Fruit fly (Drosophila melanogaster): ENCODE data around the gene CG31156.

The CG31156 gene

DNA sequence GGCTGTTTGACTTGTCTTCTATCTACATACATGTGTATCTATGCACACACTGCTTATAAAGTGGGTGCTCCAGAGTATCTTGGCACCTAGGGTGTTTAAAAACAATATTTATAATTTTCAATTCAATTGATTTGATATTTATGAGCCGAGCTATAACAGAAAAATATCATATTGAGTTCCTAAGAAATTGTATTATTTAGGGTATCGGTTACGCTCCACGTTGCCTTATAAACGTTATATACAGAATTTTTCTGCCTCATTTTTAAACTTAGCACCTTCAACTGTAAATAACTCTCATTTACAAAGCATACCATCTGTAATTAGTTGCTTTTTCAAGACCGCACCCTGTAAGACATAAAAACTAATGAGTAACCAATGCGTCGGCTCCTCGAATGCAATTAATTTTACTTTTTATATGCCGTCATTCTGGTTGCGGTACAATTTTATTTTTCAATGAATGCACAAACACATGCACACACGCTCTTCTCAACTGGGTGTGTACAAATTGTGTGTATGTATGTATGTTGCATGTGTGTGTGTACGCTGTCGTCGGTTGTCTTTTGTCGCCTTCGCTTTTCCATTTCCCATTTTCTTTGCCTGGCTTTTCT lies 22.7 kb downstream of the CG31156 start (continued):
- TF ChIP-seq CG15073 (GFP tag; optimal IDR thresholded peaks at IDR 0.05) (no peak), shn (GFP tag; optimal IDR thresholded peaks at IDR 0.05) (peak; percentile 52), CG14710 (tag; optimal IDR thresholded peaks at IDR 0.05) (peak; percentile 79), CG11504 (tag; optimal IDR thresholded peaks at IDR 0.05) (peak; percentile 73), Dll (GFP tag; IDR thresholded peaks at IDR 0.05; ENCODE audit: partially characterized antibody) (no peak), crp (GFP tag; optimal IDR thresholded peaks at IDR 0.05) (no peak), YL-1 (GFP tag; optimal IDR thresholded peaks at IDR 0.05) (no peak), gfzf (GFP tag; optimal IDR thresholded peaks at IDR 0.05) (no peak), GATAe (GFP tag; conservative IDR thresholded peaks at IDR 0.05) (no peak), CG7839 (tag; optimal IDR thresholded peaks at IDR 0.05) (peak; percentile 71), CG17361 (GFP tag; IDR thresholded peaks at IDR 0.05) (peak; percentile 88), Mes4 (GFP tag; optimal IDR thresholded peaks at IDR 0.05) (peak; percentile 40), Dref (GFP tag; IDR thresholded peaks at IDR 0.05) (no peak), CG13894 (tag; optimal IDR thresholded peaks at IDR 0.05) (no peak), her (GFP tag; optimal IDR thresholded peaks at IDR 0.05) (no peak), CG8290 (GFP tag; optimal IDR thresholded peaks at IDR 0.05) (peak; percentile 52), CG8290 (tag; optimal IDR thresholded peaks at IDR 0.05) (peak in 1 of 2 experiments; percentile 21), otp (GFP tag; IDR thresholded peaks at IDR 0.05) (0 out of 3 replicates have a peak, but pooled peaks have one; percentile 10), en (GFP tag; optimal IDR thresholded peaks at IDR 0.05) (peak; percentile 13), Bteb2 (GFP tag; optimal IDR thresholded peaks at IDR 0.05) (no peak), ERR (GFP tag; optimal IDR thresholded peaks at IDR 0.05) (no peak), CG16779 (GFP tag; IDR thresholded peaks at IDR 0.05) (no peak), sd (tag; optimal IDR thresholded peaks at IDR 0.05) (no peak), CG11560 (tag; IDR thresholded peaks at IDR 0.05) (no peak), CG12155 (GFP tag; optimal IDR thresholded peaks at IDR 0.05) (peak; percentile 13), danr (GFP tag; IDR thresholded peaks at IDR 0.05) (no peak), mld (GFP tag; IDR thresholded peaks at IDR 0.05; ENCODE audit: partially characterized antibody) (no peak), CG9215 (GFP tag; IDR thresholded peaks at IDR 0.05) (no peak), scrt (GFP tag; optimal IDR thresholded peaks at IDR 0.05) (no peak), CG17568 (GFP tag; optimal IDR thresholded peaks at IDR 0.05) (no peak), ftz-f1 (GFP tag; optimal IDR thresholded peaks at IDR 0.05) (no peak), bsh (GFP tag; optimal IDR thresholded peaks at IDR 0.05) (peak; percentile 50 to 70), chm (GFP tag; IDR thresholded peaks at IDR 0.05) (peak; percentile 20; the same call in 1 of the 2 replicates), fd96Cb (tag; optimal IDR thresholded peaks at IDR 0.05) (peak; percentile 79), croc (GFP tag; conservative IDR thresholded peaks at IDR 0.05) (peak; percentile 62), CG3163 (GFP tag; optimal IDR thresholded peaks at IDR 0.05) (no peak), lab (GFP tag; optimal IDR thresholded peaks at IDR 0.05) (peak; percentile 26), pum (GFP tag; optimal IDR thresholded peaks at IDR 0.05) (peak; percentile 47), Hr39 (optimal IDR thresholded peaks at IDR 0.05) (no peak), Lim3 (GFP tag; IDR thresholded peaks at IDR 0.05) (no peak), chinmo (GFP tag; IDR thresholded peaks at IDR 0.05; ENCODE audit: partially characterized antibody) (peak; percentile 51; the same call in 1 of the 4 replicates), CG2889 (GFP tag; IDR thresholded peaks at IDR 0.05) (no peak), Max (GFP tag; optimal IDR thresholded peaks at IDR 0.05) (peak; percentile 44), CG10462 (GFP tag; optimal IDR thresholded peaks at IDR 0.05) (peak; percentile 29), CG17385 (GFP tag; optimal IDR thresholded peaks at IDR 0.05) (peak; percentile 56), ac (GFP tag; optimal IDR thresholded peaks at IDR 0.05) (peak; percentile 1), CG6854 (GFP tag; optimal IDR thresholded peaks at IDR 0.05) (no peak), CG7372 (GFP tag; IDR thresholded peaks at IDR 0.05) (no peak), p53 (GFP tag; optimal IDR thresholded peaks at IDR 0.05) (no peak), pb (GFP tag; optimal IDR thresholded peaks at IDR 0.05) (no peak), Meics (GFP tag; optimal IDR thresholded peaks at IDR 0.05) (peak; percentile 12)
